Worm (Caenorhabditis elegans): ENCODE measurements around the gene K10G6.9.

K10G6.9 gene

DNA sequence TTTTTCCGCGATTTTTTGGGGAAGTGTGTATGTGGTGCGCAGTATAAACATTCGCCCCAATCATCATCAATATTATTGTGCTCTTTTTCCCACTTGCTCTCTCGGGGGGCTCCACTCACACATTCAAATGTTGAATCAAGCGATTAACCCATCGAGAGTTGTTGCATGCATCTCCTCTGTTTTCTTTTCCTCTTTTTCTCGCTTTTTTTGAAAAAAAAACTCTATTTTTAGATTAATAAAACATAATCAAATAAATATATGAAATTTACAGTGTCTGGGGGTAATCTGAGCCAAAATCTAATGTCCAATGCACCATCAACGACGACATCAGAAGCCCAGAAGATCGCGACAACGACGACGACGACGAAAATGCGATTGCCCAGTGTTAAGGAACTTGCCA, 32.6 kb downstream of the K10G6.9 start, which contains the start of gene ephx-1:
Gene ephx-1 (plus strand): TSS at position 301 of the 400 bp plus-strand sequence.
- TF ChIP-seq ceh-63 (GFP tag; optimal IDR thresholded peaks at IDR 0.05) (no peak), fos-1 (tag; optimal IDR thresholded peaks at IDR 0.05) (no peak), F16B12.6 (tag; optimal IDR thresholded peaks at IDR 0.05) (no peak), ets-5 (GFP tag; IDR thresholded peaks at IDR 0.05) (no peak), snu-23 (GFP tag; optimal IDR thresholded peaks at IDR 0.05) (no peak), efl-3 (GFP tag; optimal IDR thresholded peaks at IDR 0.05) (no peak), fkh-8 (tag; optimal IDR thresholded peaks at IDR 0.05) (no peak), nhr-77 (tag; optimal IDR thresholded peaks at IDR 0.05) (no peak), aha-1 (tag; optimal IDR thresholded peaks at IDR 0.05) (no peak), mep-1 (tag; optimal IDR thresholded peaks at IDR 0.05) (no peak)

DNA sequence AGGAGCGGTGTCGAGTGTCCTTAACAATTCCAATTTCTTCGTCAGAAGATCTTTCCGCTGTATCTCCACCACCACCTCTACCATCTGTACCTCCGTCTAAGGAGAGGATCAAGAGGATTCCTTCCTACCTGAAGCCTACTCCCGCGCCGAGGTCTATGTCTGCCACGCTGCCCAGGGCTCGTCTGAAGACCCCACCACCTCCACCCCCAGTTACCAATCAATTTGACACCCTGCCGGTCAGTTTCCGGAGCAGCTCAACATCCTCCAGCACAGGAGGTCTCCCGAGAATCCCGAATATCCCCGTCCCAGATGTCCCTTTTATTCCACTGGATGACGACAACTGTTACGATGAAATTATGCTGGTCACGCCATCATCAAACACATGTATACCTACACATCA, 35.9 kb downstream of the K10G6.9 start:
- TF ChIP-seq sptf-1 (tag; optimal IDR thresholded peaks at IDR 0.05): no peak
- TF ChIP-seq snpc-4 (tag; optimal IDR thresholded peaks at IDR 0.05): no peak
- TF ChIP-seq tbx-2 (tag; optimal IDR thresholded peaks at IDR 0.05): no peak
- TF ChIP-seq alr-1 (tag; optimal IDR thresholded peaks at IDR 0.05; ENCODE audit: borderline replicate concordance): no peak
- TF ChIP-seq pag-3 (tag; optimal IDR thresholded peaks at IDR 0.05; ENCODE audit: borderline replicate concordance, insufficient read depth): no peak
- TF ChIP-seq jun-1 (tag; optimal IDR thresholded peaks at IDR 0.05): no peak
- no peak for TF ChIP-seq unc-86 (tag; optimal IDR thresholded peaks at IDR 0.05)
- TF ChIP-seq lir-3 (tag; optimal IDR thresholded peaks at IDR 0.05; ENCODE audit: poor library complexity): no peak
- TF ChIP-seq ztf-4 (tag; optimal IDR thresholded peaks at IDR 0.05): no peak
- TF ChIP-seq egl-27 (tag; optimal IDR thresholded peaks at IDR 0.05): no peak
- TF ChIP-seq lsy-2 (tag; optimal IDR thresholded peaks at IDR 0.05): no peak
- TF ChIP-seq grh-1 (GFP tag; IDR thresholded peaks at IDR 0.05): no peak
- no peak for TF ChIP-seq aly-2 (tag; optimal IDR thresholded peaks at IDR 0.05)
- no peak for TF ChIP-seq swsn-7 (tag; optimal IDR thresholded peaks at IDR 0.05)
- TF ChIP-seq fkh-4 (tag; optimal IDR thresholded peaks at IDR 0.05; ENCODE audit: borderline replicate concordance): no peak

- TF ChIP-seq nhr-11 (tag; optimal IDR thresholded peaks at IDR 0.05): no peak
- TF ChIP-seq C04F5.9 (tag; optimal IDR thresholded peaks at IDR 0.05): no peak
- no peak for TF ChIP-seq snpc-4 (tag; optimal IDR thresholded peaks at IDR 0.05)
- peak; percentile 68 for TF ChIP-seq elt-2 (tag; optimal IDR thresholded peaks at IDR 0.05)
- TF ChIP-seq elt-3 (tag; optimal IDR thresholded peaks at IDR 0.05): peak in 1 of 6 experiments; percentile 70
- TF ChIP-seq xbp-1 (tag; optimal IDR thresholded peaks at IDR 0.05): no peak
- no peak for TF ChIP-seq lsy-2 (tag; optimal IDR thresholded peaks at IDR 0.05)
- no peak for TF ChIP-seq F16B12.6 (tag; optimal IDR thresholded peaks at IDR 0.05)
- TF ChIP-seq mab-9 (GFP tag; IDR thresholded peaks at IDR 0.05): no peak
- no peak for TF ChIP-seq dsc-1 (tag; optimal IDR thresholded peaks at IDR 0.05)
- TF ChIP-seq unc-130 (tag; optimal IDR thresholded peaks at IDR 0.05): no peak
- no peak for TF ChIP-seq fkh-4 (tag; optimal IDR thresholded peaks at IDR 0.05; ENCODE audit: borderline replicate concordance)
- no peak for TF ChIP-seq unc-86 (tag; optimal IDR thresholded peaks at IDR 0.05)
- TF ChIP-seq ces-1 (GFP tag; optimal IDR thresholded peaks at IDR 0.05): no peak
- no peak for TF ChIP-seq ets-5 (GFP tag; IDR thresholded peaks at IDR 0.05)
- TF ChIP-seq jun-1 (tag; optimal IDR thresholded peaks at IDR 0.05): no peak
- TF ChIP-seq tbx-2 (tag; optimal IDR thresholded peaks at IDR 0.05): no peak
- TF ChIP-seq tlp-1 (tag; optimal IDR thresholded peaks at IDR 0.05): no peak
- TF ChIP-seq sptf-1 (tag; optimal IDR thresholded peaks at IDR 0.05): no peak
- no peak for TF ChIP-seq pax-3 (tag; optimal IDR thresholded peaks at IDR 0.05)
- TF ChIP-seq mef-2 (tag; optimal IDR thresholded peaks at IDR 0.05): no peak
- TF ChIP-seq ceh-90 (tag; optimal IDR thresholded peaks at IDR 0.05): no peak
- peak; percentile 2 for TF ChIP-seq nhr-20 (tag; optimal IDR thresholded peaks at IDR 0.05)
- no peak for TF ChIP-seq dpl-1 (GFP tag; optimal IDR thresholded peaks at IDR 0.05)
- TF ChIP-seq C16A3.4 (tag; optimal IDR thresholded peaks at IDR 0.05): no peak
- TF ChIP-seq unc-30 (tag; optimal IDR thresholded peaks at IDR 0.05): no peak
- TF ChIP-seq ceh-8 (GFP tag; optimal IDR thresholded peaks at IDR 0.05): no peak
Observed at ce11 chrII:4011518-4011917, 39.5 kb downstream of the K10G6.9 start.

All from whole organism, L1 larva.